Worm (Caenorhabditis elegans) whole organism, L2 larva: Measurements from ENCODE around the gene C02B10.4.

ENCODE experiments used
- C34F6.9 ChIP-seq: fragments of 150-350 bp; optimal IDR thresholded peaks from 2 replicates; lab custom pipeline; 2014; ENCODE audit warnings: missing biosample characterization, missing genetic modification characterization
- F13H6.1 ChIP-seq: sonication (generic microtip); optimal IDR thresholded peaks from 2 replicates; lab custom pipeline; 2016; ENCODE audit warnings: missing genetic modification characterization, missing compliant biosample characterization
- Y55F3AM.14 ChIP-seq: fragments of 200-800 bp; sonication (Bioruptor generic); optimal IDR thresholded peaks from 2 replicates; lab custom pipeline; 2018; ENCODE audit warnings: mild to moderate bottlenecking, missing genetic modification characterization, missing compliant biosample characterization
- ZK546.5 ChIP-seq: sonication (generic microtip); optimal IDR thresholded peaks from 2 replicates; lab custom pipeline; 2017; ENCODE audit warnings: missing biosample characterization, missing genetic modification characterization
- alr-1 ChIP-seq: fragments of 150-350 bp; optimal IDR thresholded peaks from 2 replicates; lab custom pipeline; 2014; ENCODE audit warnings: missing biosample characterization, missing genetic modification characterization
- aly-2 ChIP-seq: fragments of 150-350 bp; optimal IDR thresholded peaks from 2 replicates; lab custom pipeline; 2014; ENCODE audit warnings: missing biosample characterization, missing genetic modification characterization
- ama-1 ChIP-seq: fragments of 150-350 bp; optimal IDR thresholded peaks from 2 replicates; lab custom pipeline; 2018; ENCODE audit warnings: inconsistent platforms
- blmp-1 ChIP-seq: sonication (generic microtip); optimal IDR thresholded peaks from 2 replicates; lab custom pipeline; 2017; ENCODE audit warnings: missing genetic modification characterization, mild to moderate bottlenecking, missing compliant biosample characterization, antibody characterized with exemption, moderate library complexity; ENCODE audit not compliant: insufficient read depth
- ceh-16 ChIP-seq: fragments of 150-350 bp; optimal IDR thresholded peaks from 2 replicates; lab custom pipeline; 2014; ENCODE audit warnings: missing biosample characterization, missing genetic modification characterization
- ceh-82 ChIP-seq: fragments of 150-350 bp; optimal IDR thresholded peaks from 2 replicates; lab custom pipeline; 2014; ENCODE audit warnings: missing biosample characterization, missing genetic modification characterization
- crh-2 ChIP-seq: sonication (generic microtip); optimal IDR thresholded peaks from 2 replicates; lab custom pipeline; 2017; ENCODE audit warnings: missing biosample characterization, missing genetic modification characterization
- elt-3 ChIP-seq: sonication (generic microtip); optimal IDR thresholded peaks from 2 replicates; lab custom pipeline; 2017; ENCODE audit warnings: missing biosample characterization, missing genetic modification characterization
- fos-1 ChIP-seq: fragments of 150-350 bp; optimal IDR thresholded peaks from 2 replicates; lab custom pipeline; 2014; ENCODE audit warnings: missing biosample characterization, missing genetic modification characterization
- gmeb-1 ChIP-seq: fragments of 150-350 bp; optimal IDR thresholded peaks from 2 replicates; lab custom pipeline; 2014; ENCODE audit warnings: missing biosample characterization, missing genetic modification characterization
- lin-13 ChIP-seq: fragments of 150-350 bp; optimal IDR thresholded peaks from 2 replicates; lab custom pipeline; 2014; ENCODE audit warnings: missing biosample characterization, missing genetic modification reagents, missing genetic modification characterization
- lin-39 ChIP-seq: fragments of 150-350 bp; optimal IDR thresholded peaks from 2 replicates; lab custom pipeline; 2014; ENCODE audit warnings: missing biosample characterization, missing genetic modification reagents, missing genetic modification characterization
- lsy-2 ChIP-seq, 2 experiments: fragments of 150-350 bp in 1 of 2; sonication (generic microtip) in 1 of 2; optimal IDR thresholded peaks; 2 replicates each; lab custom pipeline; 2014 to 2017; ENCODE audit warnings: missing biosample characterization in 2 of 2, missing genetic modification characterization in 2 of 2
- mab-5 ChIP-seq: fragments of 150-350 bp; optimal IDR thresholded peaks from 2 replicates; lab custom pipeline; 2014; ENCODE audit warnings: missing biosample characterization, missing genetic modification characterization
- mdl-1 ChIP-seq, 2 experiments: fragments of 150-350 bp in 1 of 2; sonication (generic microtip) in 1 of 2; optimal IDR thresholded peaks; 2 replicates each; lab custom pipeline; 2017; ENCODE audit warnings: missing biosample characterization in 2 of 2, missing genetic modification characterization in 2 of 2
- nhr-129 ChIP-seq: fragments of 150-350 bp; optimal IDR thresholded peaks from 2 replicates; lab custom pipeline; 2014; ENCODE audit warnings: missing biosample characterization, missing genetic modification characterization
- nhr-21 ChIP-seq: fragments of 150-350 bp; optimal IDR thresholded peaks from 2 replicates; lab custom pipeline; 2014; ENCODE audit warnings: missing biosample characterization, missing genetic modification characterization
- nhr-25 ChIP-seq: fragments of 150-350 bp; sonication (generic microtip); optimal IDR thresholded peaks from 3 replicates; lab custom pipeline; 2014; ENCODE audit warnings: missing biosample characterization, missing genetic modification characterization
- nhr-77 ChIP-seq: fragments of 150-350 bp; optimal IDR thresholded peaks from 2 replicates; lab custom pipeline; 2014; ENCODE audit warnings: missing biosample characterization, missing genetic modification characterization
- peb-1 ChIP-seq: fragments of 150-350 bp; optimal IDR thresholded peaks from 2 replicates; lab custom pipeline; 2014; ENCODE audit warnings: missing biosample characterization, missing genetic modification characterization
- sem-4 ChIP-seq: fragments of 150-350 bp; optimal IDR thresholded peaks from 2 replicates; lab custom pipeline; 2014; ENCODE audit warnings: missing biosample characterization, missing genetic modification reagents, missing genetic modification characterization
- skn-1 ChIP-seq: sonication (generic microtip); optimal IDR thresholded peaks from 2 replicates; lab custom pipeline; 2017; ENCODE audit warnings: missing biosample characterization, missing genetic modification characterization
- sma-3 ChIP-seq: sonication (generic microtip); optimal IDR thresholded peaks from 2 replicates; lab custom pipeline; 2016; ENCODE audit warnings: missing genetic modification reagents, missing genetic modification characterization, missing compliant biosample characterization
- sma-9 ChIP-seq, 2 experiments: fragments of 150-350 bp in 1 of 2; sonication (generic microtip) in 1 of 2; optimal IDR thresholded peaks; 2 replicates each; lab custom pipeline; 2014 to 2016; ENCODE audit warnings: missing genetic modification characterization in 2 of 2, mild to moderate bottlenecking in 1 of 2, missing biosample characterization in 1 of 2, missing compliant biosample characterization in 1 of 2, missing genetic modification reagents in 1 of 2, moderate library complexity in 1 of 2
- unc-55 ChIP-seq: fragments of 150-350 bp; sonication (generic microtip); optimal IDR thresholded peaks from 3 replicates; lab custom pipeline; 2014; ENCODE audit warnings: missing biosample characterization, missing genetic modification reagents, missing genetic modification characterization
- zag-1 ChIP-seq: fragments of 150-350 bp; optimal IDR thresholded peaks from 2 replicates; lab custom pipeline; 2014; ENCODE audit warnings: missing biosample characterization, missing genetic modification characterization
- ztf-4 ChIP-seq: fragments of 150-350 bp; optimal IDR thresholded peaks from 2 replicates; lab custom pipeline; 2014; ENCODE audit warnings: missing biosample characterization, missing genetic modification characterization

C02B10.4 gene

ce11 chrIV:5103229-5103894 is 12.0 kb downstream of the C02B10.4 start, which contains the start of gene C02B10.3 (continued):
- TF ChIP-seq ceh-82 (no peak), peb-1 (no peak)

ce11 chrIV:5108971-5109370 is 17.6 kb downstream of the C02B10.4 start:
- TF ChIP-seq ZK546.5 (no peak), nhr-25 (no peak), Y55F3AM.14 (no peak), sem-4 (tag; lab: Kevin White, UChicago) (peak; percentile 20), mab-5 (tag; lab: Kevin White, UChicago) (no peak)

- no peak for TF ChIP-seq peb-1
- TF ChIP-seq aly-2 (tag; lab: Kevin White, UChicago): no peak
- TF ChIP-seq ama-1 (lab: Kevin White, UChicago): no peak
- TF ChIP-seq lsy-2 (tag; optimal IDR thresholded peaks at IDR 0.05; lab: Kevin White, UChicago): no peak
- TF ChIP-seq lin-13 (GFP tag; lab: Kevin White, UChicago): no peak
- TF ChIP-seq lin-39 (tag; lab: Kevin White, UChicago): no peak
- no peak for TF ChIP-seq mdl-1 (tag; optimal IDR thresholded peaks at IDR 0.05; lab: Kevin White, UChicago)
- TF ChIP-seq crh-2 (tag; lab: Kevin White, UChicago): no peak
Observed at ce11 chrIV:5109943-5110342, 18.6 kb downstream of the C02B10.4 start.

ce11 chrIV:5110391-5110930 is 19.1 kb downstream of the C02B10.4 start:
- TF ChIP-seq alr-1 (tag; lab: Kevin White, UChicago) (no peak), mdl-1 (tag; optimal IDR thresholded peaks at IDR 0.05; lab: Kevin White, UChicago) (peak in 1 of 2 experiments; percentile 50), skn-1 (tag; lab: Kevin White, UChicago) (no peak), nhr-21 (tag; lab: Kevin White, UChicago) (no peak)

- TF ChIP-seq elt-3 (no peak), gmeb-1 (tag; lab: Kevin White, UChicago) (no peak), crh-2 (tag; lab: Kevin White, UChicago) (no peak)
Observed at ce11 chrIV:5111533-5111932, 20.1 kb downstream of the C02B10.4 start, which contains the start of gene AC7.3. Gene AC7.3, plus strand, starts transcription at chrIV:5111833.

ce11 chrIV:5121995-5122394 is 30.6 kb downstream of the C02B10.4 start, which contains the start of gene tkr-3:
Gene tkr-3, minus strand, starts transcription at chrIV:5122095.
- TF ChIP-seq lsy-2 (tag; optimal IDR thresholded peaks at IDR 0.05; lab: Kevin White, UChicago): no peak
- TF ChIP-seq, all 48 proteins: peak for 0

- TF ChIP-seq C34F6.9 (tag; lab: Kevin White, UChicago) (no peak), fos-1 (tag; lab: Kevin White, UChicago) (peak; percentile 45)
- TF ChIP-seq, all 48 proteins: peak for 1
Observed at ce11 chrIV:5131781-5132180, 40.4 kb downstream of the C02B10.4 start.

ce11 chrIV:5133791-5134370 is 42.5 kb downstream of the C02B10.4 start:
- peak; percentile 91 for TF ChIP-seq fos-1 (tag; lab: Kevin White, UChicago)
- TF ChIP-seq sma-3 (GFP tag; lab: Kevin White, UChicago): peak; percentile 27
- peak in 1 of 2 experiments; percentile 44 for TF ChIP-seq lsy-2 (tag; optimal IDR thresholded peaks at IDR 0.05; lab: Kevin White, UChicago)
- no peak for TF ChIP-seq ceh-16
- TF ChIP-seq zag-1 (tag; lab: Kevin White, UChicago): peak; percentile 7
- TF ChIP-seq nhr-77 (tag; lab: Kevin White, UChicago): no peak
- TF ChIP-seq crh-2 (tag; lab: Kevin White, UChicago): peak; percentile 33
- TF ChIP-seq unc-55: peak; percentile 49
- TF ChIP-seq nhr-21 (tag; lab: Kevin White, UChicago): peak; percentile 43
- TF ChIP-seq F13H6.1 (tag; lab: Kevin White, UChicago): peak; percentile 41
- TF ChIP-seq mab-5 (tag; lab: Kevin White, UChicago): no peak
- peak; percentile 24 for TF ChIP-seq nhr-129 (tag; lab: Kevin White, UChicago)
- TF ChIP-seq sma-9 (GFP tag; optimal IDR thresholded peaks at IDR 0.05; lab: Kevin White, UChicago): peak; percentile 26
- TF ChIP-seq sma-9 (tag; optimal IDR thresholded peaks at IDR 0.05; lab: Kevin White, UChicago): no peak
- TF ChIP-seq blmp-1 (tag; lab: Kevin White, UChicago): peak; percentile 79
- TF ChIP-seq ztf-4 (tag; lab: Kevin White, UChicago): no peak
- TF ChIP-seq C34F6.9 (tag; lab: Kevin White, UChicago): peak; percentile 41
- TF ChIP-seq sem-4 (tag; lab: Kevin White, UChicago): no peak
- TF ChIP-seq, all 48 proteins: peak for 12
